Fruit fly (Drosophila melanogaster) whole organism: ENCODE measurements around the gene tal-2A.

Experiments
- CG8478 ChIP-seq: fragments of >200 bp; optimal IDR thresholded peaks from 2 replicates; lab custom pipeline; 2018; ENCODE audit warnings: inconsistent platforms
- Dll ChIP-seq: fragments of >200 bp; optimal IDR thresholded peaks from 2 replicates; lab custom pipeline; 2017
- EcR ChIP-seq, 2 experiments: fragments of >200 bp; optimal IDR thresholded peaks; 2 replicates each; lab custom pipeline; 2017; ENCODE audit warnings: missing biosample characterization in 2 of 2, missing genetic modification characterization in 2 of 2, missing genetic modification reagents in 2 of 2
- pan ChIP-seq: fragments of >200 bp; optimal IDR thresholded peaks from 2 replicates; lab custom pipeline; 2017
- psq ChIP-seq: fragments of >200 bp; optimal IDR thresholded peaks from 2 replicates; lab custom pipeline; 2017
- usp ChIP-seq: fragments of >200 bp; optimal IDR thresholded peaks from 2 replicates; lab custom pipeline; 2017; ENCODE audit warnings: missing biosample characterization, missing genetic modification characterization, mixed read lengths

- TF ChIP-seq usp (GFP tag; lab: Kevin White, UChicago): no peak
- peak in 1 of 2 experiments; percentile 80 for TF ChIP-seq EcR (GFP tag; optimal IDR thresholded peaks at IDR 0.05; lab: Kevin White, UChicago)
- TF ChIP-seq pan (lab: Kevin White, UChicago): no peak
- TF ChIP-seq CG8478 (lab: Kevin White, UChicago): peak; percentile 84
- peak; percentile 50 for TF ChIP-seq Dll (lab: Kevin White, UChicago)
- no peak for TF ChIP-seq psq
These were observed 18.2 kb upstream of the tal-2A start for dm6 chr3R:13794666-13795055.
